Worm (Caenorhabditis elegans): Measurements from ENCODE around the gene srm-1.

Gene srm-1

DNA sequence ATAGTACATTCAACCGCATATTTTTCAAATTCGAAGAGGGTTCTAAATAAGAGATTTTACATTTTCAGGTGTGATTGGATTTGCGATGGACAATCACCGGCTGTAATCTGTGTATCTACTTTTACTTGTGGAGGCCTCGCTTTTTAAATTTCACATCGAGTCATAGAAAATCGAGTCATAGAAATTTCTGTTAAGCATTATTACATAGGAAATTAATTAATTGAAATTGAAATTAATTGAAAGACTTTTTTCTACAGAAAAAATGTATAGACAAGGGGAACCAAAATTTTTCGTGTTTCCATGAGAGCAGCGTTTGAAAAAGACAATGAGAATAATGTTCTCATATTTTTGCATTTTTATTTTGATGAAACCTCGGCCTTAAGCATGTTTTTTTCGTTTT is 28.6 kb upstream of the srm-1 start, which contains the start of gene clec-176:
Gene clec-176 (plus strand): TSS at position 301 of the 400 bp plus-strand sequence.
- TF ChIP-seq hmg-4 (GFP tag; optimal IDR thresholded peaks at IDR 0.05) = no peak

DNA sequence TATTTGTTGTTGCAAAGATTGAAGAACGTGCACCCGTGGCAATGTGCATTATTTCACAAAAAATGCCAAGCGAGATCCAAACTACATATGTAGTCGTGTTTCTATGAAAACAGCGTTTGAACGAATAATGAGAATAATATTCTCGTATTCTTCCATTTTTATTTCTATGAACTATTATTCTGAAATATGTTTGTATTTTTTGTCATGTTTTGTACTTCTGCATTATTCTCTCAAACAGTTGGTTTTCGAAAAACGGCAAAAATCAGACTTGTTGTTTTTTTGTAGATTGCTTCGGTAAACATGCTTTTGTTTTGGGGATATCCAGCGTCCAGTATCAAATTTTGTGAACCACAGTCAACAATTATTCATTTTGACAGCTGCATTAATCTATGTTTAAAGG is 26.1 kb upstream of the srm-1 start, which contains the start of gene clec-177:
Gene clec-177 (plus strand): TSS at position 301 of the 400 bp plus-strand sequence.
- TF ChIP-seq F13C5.2 (tag; optimal IDR thresholded peaks at IDR 0.05) (no peak), tbx-37 (GFP tag; conservative IDR thresholded peaks at IDR 0.05) (no peak), tra-4 (tag; optimal IDR thresholded peaks at IDR 0.05) (no peak), flt-1 (GFP tag; IDR thresholded peaks at IDR 0.05) (no peak), hmg-4 (GFP tag; optimal IDR thresholded peaks at IDR 0.05) (no peak), hmbx-1 (tag; optimal IDR thresholded peaks at IDR 0.05) (no peak), sea-1 (GFP tag; conservative IDR thresholded peaks at IDR 0.05) (no peak), tbx-11 (GFP tag; IDR thresholded peaks at IDR 0.05) (no peak), pes-1 (GFP tag; IDR thresholded peaks at IDR 0.05) (no peak), ceh-13 (GFP tag; optimal IDR thresholded peaks at IDR 0.05) (no peak)

DNA sequence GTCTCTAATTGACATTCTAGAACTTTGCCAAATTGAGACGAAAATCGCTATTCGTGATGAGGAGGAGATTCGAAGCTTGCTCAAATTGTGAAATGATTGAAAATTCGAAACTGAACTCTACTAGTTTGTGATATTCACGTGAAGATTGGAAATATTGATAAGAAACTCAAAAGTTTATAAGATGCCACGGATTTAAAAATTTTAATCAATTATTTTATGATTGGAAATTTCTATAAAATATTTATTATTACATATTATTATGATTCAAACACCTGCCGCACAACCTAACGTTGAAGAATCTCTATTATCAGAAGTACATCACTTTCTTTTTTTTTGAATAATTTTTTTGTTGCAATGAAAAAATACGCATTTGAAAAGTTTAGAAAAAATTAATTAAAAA is 23.8 kb upstream of the srm-1 start, which contains the start of gene E03H12.7:
Gene E03H12.7 (minus strand): TSS at position 101 of the 400 bp plus-strand sequence.
- TF ChIP-seq pes-1 (GFP tag; IDR thresholded peaks at IDR 0.05) (no peak), tbx-11 (GFP tag; IDR thresholded peaks at IDR 0.05) (no peak), flt-1 (GFP tag; IDR thresholded peaks at IDR 0.05) (no peak), B0310.2 (tag; optimal IDR thresholded peaks at IDR 0.05) (no peak), tra-4 (tag; optimal IDR thresholded peaks at IDR 0.05) (no peak), ceh-13 (GFP tag; optimal IDR thresholded peaks at IDR 0.05) (no peak), hmbx-1 (tag; optimal IDR thresholded peaks at IDR 0.05) (no peak), ets-7 (tag; optimal IDR thresholded peaks at IDR 0.05) (no peak), ama-1 (optimal IDR thresholded peaks at IDR 0.05) (no peak), sea-1 (GFP tag; conservative IDR thresholded peaks at IDR 0.05) (no peak), scrt-1 (GFP tag; IDR thresholded peaks at IDR 0.05) (no peak), aly-1 (tag; optimal IDR thresholded peaks at IDR 0.05) (no peak), hnd-1 (tag; optimal IDR thresholded peaks at IDR 0.05) (no peak), hmg-4 (GFP tag; optimal IDR thresholded peaks at IDR 0.05) (no peak), F13C5.2 (tag; optimal IDR thresholded peaks at IDR 0.05) (no peak), ceh-36 (tag; optimal IDR thresholded peaks at IDR 0.05) (no peak), tbx-37 (GFP tag; conservative IDR thresholded peaks at IDR 0.05) (no peak)

DNA sequence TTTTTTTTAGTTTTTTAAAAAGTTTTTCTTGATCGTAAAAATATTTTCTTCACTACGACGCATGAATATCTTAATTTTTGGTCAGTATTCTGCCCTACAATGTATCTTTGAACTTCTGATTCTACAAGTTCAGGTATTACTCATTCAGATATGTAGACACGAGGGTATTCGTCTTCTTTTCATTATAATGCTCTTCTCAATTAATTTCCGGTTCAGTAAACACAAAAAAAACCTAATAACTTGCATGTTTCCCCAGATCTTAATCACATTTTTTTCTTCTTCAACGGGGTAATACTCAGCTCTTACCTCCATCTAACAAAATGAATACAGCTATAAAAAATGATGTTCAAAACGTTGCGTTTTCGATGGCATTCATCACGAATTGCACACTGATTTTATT is 20.3 kb upstream of the srm-1 start, which contains the start of gene str-162:
Gene str-162 (plus strand): TSS at position 301 of the 400 bp plus-strand sequence.
- TF ChIP-seq F13C5.2 (tag; optimal IDR thresholded peaks at IDR 0.05) (no peak), tra-4 (tag; optimal IDR thresholded peaks at IDR 0.05) (no peak), ceh-13 (GFP tag; optimal IDR thresholded peaks at IDR 0.05) (no peak), aly-1 (tag; optimal IDR thresholded peaks at IDR 0.05) (no peak), ama-1 (optimal IDR thresholded peaks at IDR 0.05) (no peak), hmbx-1 (tag; optimal IDR thresholded peaks at IDR 0.05) (no peak), ets-7 (tag; optimal IDR thresholded peaks at IDR 0.05) (no peak), tbx-37 (GFP tag; conservative IDR thresholded peaks at IDR 0.05) (no peak), ceh-36 (tag; optimal IDR thresholded peaks at IDR 0.05) (no peak), pes-1 (GFP tag; IDR thresholded peaks at IDR 0.05) (no peak), flt-1 (GFP tag; IDR thresholded peaks at IDR 0.05) (no peak), tbx-11 (GFP tag; IDR thresholded peaks at IDR 0.05) (no peak), B0310.2 (tag; optimal IDR thresholded peaks at IDR 0.05) (no peak), hmg-4 (GFP tag; optimal IDR thresholded peaks at IDR 0.05) (no peak), scrt-1 (GFP tag; IDR thresholded peaks at IDR 0.05) (no peak), sea-1 (GFP tag; conservative IDR thresholded peaks at IDR 0.05) (no peak), hnd-1 (tag; optimal IDR thresholded peaks at IDR 0.05) (no peak)

DNA sequence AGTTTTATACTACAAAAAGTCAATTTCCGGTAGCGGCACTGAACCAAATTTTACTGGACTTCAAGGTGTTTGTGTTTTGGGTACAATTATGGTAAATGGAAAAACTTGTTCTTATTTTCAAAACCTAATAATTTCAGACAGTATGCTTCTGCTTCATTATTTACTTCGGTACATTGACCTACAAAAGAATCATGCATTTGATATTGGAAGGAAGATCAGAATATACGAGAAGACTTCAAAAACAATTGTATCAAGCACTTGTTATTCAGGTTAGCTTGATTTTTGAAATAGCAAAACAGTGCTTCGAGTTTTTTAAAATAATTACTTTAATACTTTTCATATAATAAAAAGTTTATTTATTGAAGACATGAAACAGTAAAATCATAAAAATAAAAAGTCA is 19.2 kb upstream of the srm-1 start:
- TF ChIP-seq scrt-1 (GFP tag; IDR thresholded peaks at IDR 0.05) = no peak
- TF ChIP-seq pes-1 (GFP tag; IDR thresholded peaks at IDR 0.05) = no peak
- TF ChIP-seq flt-1 (GFP tag; IDR thresholded peaks at IDR 0.05) = no peak
- no peak for TF ChIP-seq hmbx-1 (tag; optimal IDR thresholded peaks at IDR 0.05)
- no peak for TF ChIP-seq ceh-13 (GFP tag; optimal IDR thresholded peaks at IDR 0.05)
- no peak for TF ChIP-seq hnd-1 (tag; optimal IDR thresholded peaks at IDR 0.05)
- no peak for TF ChIP-seq hmg-4 (GFP tag; optimal IDR thresholded peaks at IDR 0.05)
- no peak for TF ChIP-seq tbx-11 (GFP tag; IDR thresholded peaks at IDR 0.05)
- no peak for TF ChIP-seq ets-7 (tag; optimal IDR thresholded peaks at IDR 0.05)
- no peak for TF ChIP-seq tra-4 (tag; optimal IDR thresholded peaks at IDR 0.05)
- no peak for TF ChIP-seq aly-1 (tag; optimal IDR thresholded peaks at IDR 0.05)
- TF ChIP-seq F13C5.2 (tag; optimal IDR thresholded peaks at IDR 0.05) = no peak
- TF ChIP-seq tbx-37 (GFP tag; conservative IDR thresholded peaks at IDR 0.05) = no peak

DNA sequence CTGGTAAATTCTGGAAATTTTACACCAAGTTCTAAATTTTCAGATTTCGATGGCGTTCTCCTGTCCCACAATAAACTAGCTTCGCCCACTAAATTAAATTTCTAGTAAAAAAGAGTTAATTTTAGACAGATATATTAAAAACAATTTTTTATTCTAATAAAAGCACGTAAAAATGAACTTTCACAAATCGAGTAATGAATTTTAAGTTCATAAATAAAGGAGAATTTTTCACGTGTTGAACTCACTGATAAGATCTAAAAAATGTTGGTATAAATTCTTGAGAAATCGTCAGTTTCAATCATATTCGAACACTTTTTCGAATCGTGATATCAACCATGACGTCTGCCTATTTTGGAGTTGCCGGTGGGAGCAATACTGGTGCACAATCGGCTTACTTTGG is 16.5 kb upstream of the srm-1 start, which contains the start of gene ssq-2:
Gene ssq-2 (plus strand): TSS at position 301 of the 400 bp plus-strand sequence.
- TF ChIP-seq pes-1 (GFP tag; IDR thresholded peaks at IDR 0.05) = no peak
- no peak for TF ChIP-seq B0310.2 (tag; optimal IDR thresholded peaks at IDR 0.05)
- no peak for TF ChIP-seq hmg-4 (GFP tag; optimal IDR thresholded peaks at IDR 0.05)
- TF ChIP-seq scrt-1 (GFP tag; IDR thresholded peaks at IDR 0.05) = no peak
- no peak for TF ChIP-seq ama-1 (optimal IDR thresholded peaks at IDR 0.05)
- TF ChIP-seq aly-1 (tag; optimal IDR thresholded peaks at IDR 0.05) = no peak
- no peak for TF ChIP-seq tbx-37 (GFP tag; conservative IDR thresholded peaks at IDR 0.05)
- no peak for TF ChIP-seq tra-4 (tag; optimal IDR thresholded peaks at IDR 0.05)
- no peak for TF ChIP-seq sea-1 (GFP tag; conservative IDR thresholded peaks at IDR 0.05)
- no peak for TF ChIP-seq ets-7 (tag; optimal IDR thresholded peaks at IDR 0.05)
- no peak for TF ChIP-seq tbx-11 (GFP tag; IDR thresholded peaks at IDR 0.05)
- no peak for TF ChIP-seq F13C5.2 (tag; optimal IDR thresholded peaks at IDR 0.05)
- no peak for TF ChIP-seq ceh-36 (tag; optimal IDR thresholded peaks at IDR 0.05)
- TF ChIP-seq hnd-1 (tag; optimal IDR thresholded peaks at IDR 0.05) = no peak
- TF ChIP-seq flt-1 (GFP tag; IDR thresholded peaks at IDR 0.05) = no peak
- TF ChIP-seq ceh-13 (GFP tag; optimal IDR thresholded peaks at IDR 0.05) = no peak
- no peak for TF ChIP-seq hmbx-1 (tag; optimal IDR thresholded peaks at IDR 0.05)

DNA sequence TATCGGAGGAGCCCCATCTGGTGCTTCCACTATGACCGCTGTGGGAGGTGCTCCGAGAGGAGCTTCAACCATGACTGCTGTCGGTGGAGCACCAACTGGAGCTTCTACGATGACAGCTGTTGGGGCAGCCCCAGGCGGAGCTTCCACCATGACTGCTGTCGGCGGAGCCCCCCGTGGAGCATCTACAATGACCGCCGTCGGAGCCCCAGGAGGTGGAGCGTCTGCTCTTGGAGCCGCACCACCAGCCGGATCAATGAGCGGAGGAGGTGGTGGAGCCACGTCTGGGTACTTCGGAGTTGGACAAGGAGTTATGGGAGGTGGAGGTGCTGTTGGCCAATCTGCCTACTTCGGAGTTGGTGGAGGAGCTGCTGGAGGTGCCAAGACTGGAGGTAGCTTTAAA is 15.4 kb upstream of the srm-1 start:
- TF ChIP-seq hnd-1 (tag; optimal IDR thresholded peaks at IDR 0.05) (no peak), ceh-13 (GFP tag; optimal IDR thresholded peaks at IDR 0.05) (no peak), ceh-36 (tag; optimal IDR thresholded peaks at IDR 0.05) (no peak), scrt-1 (GFP tag; IDR thresholded peaks at IDR 0.05) (no peak), sea-1 (GFP tag; conservative IDR thresholded peaks at IDR 0.05) (no peak), flt-1 (GFP tag; IDR thresholded peaks at IDR 0.05) (no peak), B0310.2 (tag; optimal IDR thresholded peaks at IDR 0.05) (no peak), hmg-4 (GFP tag; optimal IDR thresholded peaks at IDR 0.05) (no peak), tbx-11 (GFP tag; IDR thresholded peaks at IDR 0.05) (no peak), tbx-37 (GFP tag; conservative IDR thresholded peaks at IDR 0.05) (no peak), tra-4 (tag; optimal IDR thresholded peaks at IDR 0.05) (no peak), ets-7 (tag; optimal IDR thresholded peaks at IDR 0.05) (no peak), aly-1 (tag; optimal IDR thresholded peaks at IDR 0.05) (no peak), pes-1 (GFP tag; IDR thresholded peaks at IDR 0.05) (no peak), hmbx-1 (tag; optimal IDR thresholded peaks at IDR 0.05) (no peak), F13C5.2 (tag; optimal IDR thresholded peaks at IDR 0.05) (no peak), ama-1 (optimal IDR thresholded peaks at IDR 0.05) (no peak)
